Worm (Caenorhabditis elegans) whole organism, L1 larva: ENCODE results near the gene trpp-3.

Source experiments
- ceh-63 ChIP-seq: fragments of 200-800 bp; sonication (Bioruptor generic); optimal IDR thresholded peaks from 2 replicates; lab custom pipeline; 2018; ENCODE audit warnings: mild to moderate bottlenecking, missing genetic modification characterization, missing compliant biosample characterization
- nhr-12 ChIP-seq: sonication (generic microtip); optimal IDR thresholded peaks from 2 replicates; lab custom pipeline; 2017; ENCODE audit warnings: missing biosample characterization, missing genetic modification characterization
- nhr-90 ChIP-seq: sonication (generic microtip); optimal IDR thresholded peaks from 2 replicates; lab custom pipeline; 2016; ENCODE audit warnings: mild to moderate bottlenecking, missing genetic modification characterization, missing compliant biosample characterization; ENCODE audit not compliant: poor library complexity

DNA sequence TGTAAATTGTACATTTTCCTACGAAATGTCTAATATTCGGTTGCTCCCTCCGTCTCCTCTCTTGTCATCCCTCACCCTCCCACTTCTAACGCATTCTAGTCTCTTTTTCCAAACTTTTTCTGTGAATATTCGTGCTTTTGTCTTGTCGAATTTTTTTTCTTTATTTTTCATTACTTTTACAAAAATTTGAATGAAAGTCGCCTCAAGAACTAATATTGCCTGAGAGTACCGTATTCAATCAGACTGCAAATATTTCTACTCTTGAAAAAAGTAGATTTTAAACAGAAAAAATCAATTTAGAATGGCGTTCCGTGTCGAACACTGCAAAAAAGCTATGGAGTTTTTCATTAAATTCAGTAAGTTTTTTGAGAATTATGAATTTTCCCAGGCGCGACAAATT lies 30.9 kb downstream of the trpp-3 start, which contains the start of gene ZK1098.11:
- TF ChIP-seq nhr-90 (tag; lab: Kevin White, UChicago) (no peak), ceh-63 (GFP tag; lab: Kevin White, UChicago) (no peak), nhr-12 (tag; lab: Kevin White, UChicago) (no peak)
